Worm (Caenorhabditis elegans): ENCODE measurements around the gene Y51H7C.12.

DNA sequence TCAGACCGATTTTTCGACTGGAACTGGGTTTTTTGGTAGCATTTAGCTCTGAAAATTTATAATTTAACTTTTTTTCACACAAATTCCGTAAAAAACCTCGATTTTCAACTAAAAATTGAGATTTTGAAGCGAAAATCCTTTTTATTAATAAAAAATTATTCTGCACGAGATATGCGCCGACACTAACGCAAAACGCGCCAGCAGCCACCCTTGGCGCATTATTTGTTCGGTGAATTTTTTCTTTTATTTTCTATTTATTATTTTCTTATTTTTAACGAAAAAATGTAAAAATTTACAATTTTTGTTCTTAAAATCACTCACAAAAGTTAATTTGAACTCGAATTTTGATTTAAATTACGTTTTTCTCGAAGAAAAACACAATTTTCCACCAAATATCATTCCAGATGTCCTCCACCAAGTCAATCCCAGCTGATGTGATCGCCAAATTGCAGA lies 44.4 kb downstream of the Y51H7C.12 start, which contains the start of gene Y51H7C.7:
- TF ChIP-seq sdc-2 (tag; optimal IDR thresholded peaks at IDR 0.05): no peak
- no peak for TF ChIP-seq nfya-1 (tag; optimal IDR thresholded peaks at IDR 0.05)
- TF ChIP-seq K09A11.1 (tag; optimal IDR thresholded peaks at IDR 0.05; ENCODE audit: insufficient read depth): no peak
- no peak for TF ChIP-seq nhr-11 (tag; optimal IDR thresholded peaks at IDR 0.05)
- TF ChIP-seq fkh-10 (GFP tag; optimal IDR thresholded peaks at IDR 0.05): no peak
- no peak for TF ChIP-seq F13H6.1 (tag; optimal IDR thresholded peaks at IDR 0.05)
- TF ChIP-seq hlh-8 (tag; optimal IDR thresholded peaks at IDR 0.05): no peak
- TF ChIP-seq fax-1 (tag; optimal IDR thresholded peaks at IDR 0.05): no peak
- no peak for TF ChIP-seq pha-4 (tag; optimal IDR thresholded peaks at IDR 0.05)
- TF ChIP-seq pag-3 (tag; optimal IDR thresholded peaks at IDR 0.05; ENCODE audit: borderline replicate concordance): no peak
- no peak for TF ChIP-seq tbx-7 (tag; optimal IDR thresholded peaks at IDR 0.05)
- TF ChIP-seq lin-11 (tag; optimal IDR thresholded peaks at IDR 0.05): no peak
- no peak for TF ChIP-seq che-1 (tag; optimal IDR thresholded peaks at IDR 0.05)

All from whole organism, late embryonic.